Fruit fly (Drosophila melanogaster) Kc167 (cell line): ENCODE measurements around the gene poe.

ENCODE experiments used
- Myc ChIP-seq: fragments of >200 bp; optimal IDR thresholded peaks from 2 replicates; lab custom pipeline; 2017; ENCODE audit warnings: missing external identifiers
- h ChIP-seq: fragments of >200 bp; optimal IDR thresholded peaks from 3 replicates; lab custom pipeline; 2018; ENCODE audit warnings: missing external identifiers
- insv ChIP-seq: fragments of >200 bp; optimal IDR thresholded peaks from 3 replicates; lab custom pipeline; 2018; ENCODE audit warnings: missing external identifiers
- psq ChIP-seq: fragments of >200 bp; optimal IDR thresholded peaks from 2 replicates; lab custom pipeline; 2017; ENCODE audit warnings: missing external identifiers
- ttk ChIP-seq: sonication (Bioruptor generic); optimal IDR thresholded peaks from 2 replicates; lab custom pipeline; 2017; ENCODE audit warnings: missing external identifiers

DNA sequence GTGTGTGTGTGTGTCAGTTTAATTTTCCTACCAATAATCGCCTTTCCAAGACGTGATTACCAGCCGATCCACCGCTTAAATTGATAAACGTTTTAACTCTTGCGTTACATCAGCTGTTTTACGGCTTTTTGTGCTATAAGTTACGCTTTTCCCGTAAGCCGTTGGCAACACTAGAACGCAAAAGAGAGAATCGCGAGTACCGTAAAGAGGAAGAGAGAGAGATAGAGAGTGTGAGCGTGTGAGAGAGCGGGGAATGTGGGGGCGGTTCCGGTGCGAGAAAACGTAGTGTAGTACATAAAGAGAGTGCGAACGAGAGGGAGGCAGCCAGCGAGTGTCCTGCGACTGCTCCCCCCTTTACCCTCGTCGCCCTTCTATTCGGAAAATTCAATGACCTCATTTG is 39.8 kb downstream of the poe start:
- TF ChIP-seq insv (lab: Kevin White, UChicago) = no peak
- TF ChIP-seq psq (lab: Kevin White, UChicago) = no peak
- no peak for TF ChIP-seq Myc
- no peak for TF ChIP-seq h
- no peak for TF ChIP-seq ttk (lab: Kevin White, UChicago)
